Fruit fly (Drosophila melanogaster) whole organism, prepupa: ENCODE results near the gene CG18131.
A peak's percentile ranks its signal among the peaks of the same experiment; 100 is the strongest.

Experiments
- Blimp-1 ChIP-seq: fragments of 200-800 bp; sonication (Bioruptor generic); optimal IDR thresholded peaks from 3 replicates; lab custom pipeline; 2017; ENCODE audit warnings: missing biosample characterization, missing genetic modification characterization, mild to moderate bottlenecking, moderate library complexity, missing genetic modification reagents
- CG10631 ChIP-seq: fragments of 200-800 bp; sonication (Bioruptor generic); optimal IDR thresholded peaks from 2 replicates; lab custom pipeline; 2016; ENCODE audit warnings: missing biosample characterization, missing genetic modification characterization
- CG10669 ChIP-seq: fragments of 200-800 bp; sonication (Bioruptor generic); optimal IDR thresholded peaks from 3 replicates; lab custom pipeline; 2018; ENCODE audit warnings: missing biosample characterization, mild to moderate bottlenecking, missing genetic modification characterization, moderate library complexity
- CG11294 ChIP-seq: fragments of 200-800 bp; sonication (Bioruptor generic); IDR thresholded peaks from 2 replicates; pipeline ENCODE4 v1.3.6; 2022; ENCODE audit warnings: missing biosample characterization, missing genetic modification characterization
- CG15336 ChIP-seq: fragments of 200-800 bp; sonication (Bioruptor generic); IDR thresholded peaks from 2 replicates; pipeline ENCODE4 v1.3.6; 2022; ENCODE audit warnings: missing biosample characterization, missing genetic modification characterization
- CG16779 ChIP-seq: fragments of 200-800 bp; sonication (Bioruptor generic); optimal IDR thresholded peaks from 3 replicates; lab custom pipeline; 2017; ENCODE audit warnings: missing biosample characterization, mild to moderate bottlenecking, missing genetic modification characterization
- CG32006 ChIP-seq: fragments of 200-800 bp; sonication (Bioruptor generic); optimal IDR thresholded peaks from 3 replicates; lab custom pipeline; 2017; ENCODE audit warnings: missing biosample characterization, mild to moderate bottlenecking, missing genetic modification characterization
- CG3919 ChIP-seq: fragments of 200-800 bp; sonication (Bioruptor generic); optimal IDR thresholded peaks from 3 replicates; lab custom pipeline; 2016; ENCODE audit warnings: missing biosample characterization, missing genetic modification characterization
- CG6163 ChIP-seq: fragments of 200-800 bp; sonication (Bioruptor generic); IDR thresholded peaks from 3 replicates; pipeline ENCODE4 v1.3.6; 2022; ENCODE audit warnings: missing biosample characterization, missing genetic modification characterization
- CG6808 ChIP-seq: fragments of 200-800 bp; sonication (Bioruptor generic); optimal IDR thresholded peaks from 3 replicates; lab custom pipeline; 2017; ENCODE audit warnings: missing biosample characterization, missing genetic modification characterization, mild to moderate bottlenecking, moderate library complexity, missing genetic modification reagents
- CG7368 ChIP-seq: fragments of 200-800 bp; sonication (Bioruptor generic); optimal IDR thresholded peaks from 3 replicates; lab custom pipeline; 2016; ENCODE audit warnings: missing biosample characterization, missing genetic modification characterization
- CG8119 ChIP-seq: fragments of 200-800 bp; sonication (Bioruptor generic); IDR thresholded peaks from 3 replicates; pipeline ENCODE4 v1.3.6; 2022; ENCODE audit warnings: missing biosample characterization, missing genetic modification characterization
- CG8319 ChIP-seq: fragments of 200-800 bp; sonication (Bioruptor generic); optimal IDR thresholded peaks from 3 replicates; lab custom pipeline; 2016; ENCODE audit warnings: missing biosample characterization, missing genetic modification characterization
- CG9139 ChIP-seq: fragments of 200-800 bp; sonication (Bioruptor generic); optimal IDR thresholded peaks from 3 replicates; lab custom pipeline; 2017; ENCODE audit warnings: missing biosample characterization, mild to moderate bottlenecking, missing genetic modification characterization
- Eip75B ChIP-seq: fragments of 200-800 bp; sonication (Bioruptor generic); optimal IDR thresholded peaks from 3 replicates; lab custom pipeline; 2016; ENCODE audit warnings: missing biosample characterization, missing genetic modification characterization
- Eip78C ChIP-seq: fragments of 200-800 bp; sonication (Bioruptor generic); peaks from one replicate; lab custom pipeline; 2016; ENCODE audit warnings: missing biosample characterization, missing genetic modification characterization
- Ets96B ChIP-seq: fragments of 200-800 bp; optimal IDR thresholded peaks from 2 replicates; lab custom pipeline; 2019; ENCODE audit warnings: missing biosample characterization, mild to moderate bottlenecking, missing genetic modification characterization, moderate library complexity
- Hr38 ChIP-seq: sonication (Bioruptor generic); optimal IDR thresholded peaks from 2 replicates; lab custom pipeline; 2016; ENCODE audit warnings: missing biosample characterization, missing genetic modification characterization
- Hr4 ChIP-seq: fragments of 200-800 bp; sonication (Bioruptor generic); optimal IDR thresholded peaks from 3 replicates; lab custom pipeline; 2016; ENCODE audit warnings: missing biosample characterization, missing genetic modification characterization
- Lpt ChIP-seq: fragments of 200-800 bp; sonication (Bioruptor generic); optimal IDR thresholded peaks from 3 replicates; lab custom pipeline; 2016; ENCODE audit warnings: missing biosample characterization, missing genetic modification characterization
- Smox ChIP-seq: fragments of 200-800 bp; sonication (Bioruptor generic); optimal IDR thresholded peaks from 3 replicates; lab custom pipeline; 2016; ENCODE audit warnings: missing biosample characterization, missing genetic modification characterization
- Sox102F ChIP-seq: fragments of 200-800 bp; sonication (Bioruptor generic); optimal IDR thresholded peaks from 2 replicates; lab custom pipeline; 2016; ENCODE audit warnings: missing biosample characterization, mild to moderate bottlenecking, missing genetic modification characterization
- Sox14 ChIP-seq: fragments of 200-800 bp; sonication (Bioruptor generic); optimal IDR thresholded peaks from 3 replicates; lab custom pipeline; 2016; ENCODE audit warnings: missing biosample characterization, missing genetic modification characterization
- achi ChIP-seq: fragments of 200-800 bp; sonication (Bioruptor generic); optimal IDR thresholded peaks from 3 replicates; lab custom pipeline; 2016; ENCODE audit warnings: missing biosample characterization, missing genetic modification characterization
- acj6 ChIP-seq: fragments of 200-800 bp; sonication (Bioruptor generic); optimal IDR thresholded peaks from 3 replicates; lab custom pipeline; 2016; ENCODE audit warnings: missing biosample characterization, missing genetic modification characterization
- cyc ChIP-seq: fragments of 200-800 bp; sonication (Bioruptor generic); optimal IDR thresholded peaks from 3 replicates; lab custom pipeline; 2016; ENCODE audit warnings: missing biosample characterization, missing genetic modification characterization
- dac ChIP-seq: fragments of 200-800 bp; sonication (Bioruptor generic); optimal IDR thresholded peaks from 2 replicates; lab custom pipeline; 2017; ENCODE audit warnings: missing biosample characterization, mild to moderate bottlenecking, missing genetic modification characterization
- dsx ChIP-seq: fragments of 200-800 bp; optimal IDR thresholded peaks from 3 replicates; lab custom pipeline; 2019; ENCODE audit warnings: missing biosample characterization, mild to moderate bottlenecking, missing genetic modification characterization, moderate library complexity; ENCODE audit not compliant: poor library complexity, severe bottlenecking
- esn ChIP-seq: fragments of 200-800 bp; sonication (Bioruptor generic); optimal IDR thresholded peaks from 2 replicates; lab custom pipeline; 2016; ENCODE audit warnings: missing biosample characterization, mild to moderate bottlenecking, missing genetic modification characterization, moderate library complexity
- fd59A ChIP-seq: fragments of 200-800 bp; sonication (Bioruptor generic); optimal IDR thresholded peaks from 2 replicates; lab custom pipeline; 2017; ENCODE audit warnings: missing biosample characterization, mild to moderate bottlenecking, missing genetic modification characterization, missing genetic modification reagents
- fd85E ChIP-seq: fragments of 200-800 bp; sonication (Bioruptor generic); optimal IDR thresholded peaks from 3 replicates; lab custom pipeline; 2016; ENCODE audit warnings: missing biosample characterization, missing genetic modification characterization
- salr ChIP-seq, 2 experiments: fragments of 200-800 bp; sonication (Bioruptor generic); optimal IDR thresholded peaks; 3 replicates each; lab custom pipeline; 2016 to 2018; ENCODE audit warnings: missing biosample characterization in 2 of 2, missing genetic modification characterization in 2 of 2, mild to moderate bottlenecking in 1 of 2
- spab ChIP-seq: fragments of 200-800 bp; sonication (Bioruptor generic); optimal IDR thresholded peaks from 2 replicates; lab custom pipeline; 2017; ENCODE audit warnings: missing biosample characterization, mild to moderate bottlenecking, missing genetic modification characterization, missing genetic modification reagents
- svp ChIP-seq: fragments of 200-800 bp; sonication (Bioruptor generic); peaks from one replicate; lab custom pipeline; 2016; ENCODE audit warnings: missing biosample characterization, missing genetic modification characterization
- vri ChIP-seq: fragments of 200-800 bp; sonication (Bioruptor generic); optimal IDR thresholded peaks from 3 replicates; lab custom pipeline; 2016; ENCODE audit warnings: missing biosample characterization, mild to moderate bottlenecking, missing genetic modification characterization

CG18131 gene

DNA sequence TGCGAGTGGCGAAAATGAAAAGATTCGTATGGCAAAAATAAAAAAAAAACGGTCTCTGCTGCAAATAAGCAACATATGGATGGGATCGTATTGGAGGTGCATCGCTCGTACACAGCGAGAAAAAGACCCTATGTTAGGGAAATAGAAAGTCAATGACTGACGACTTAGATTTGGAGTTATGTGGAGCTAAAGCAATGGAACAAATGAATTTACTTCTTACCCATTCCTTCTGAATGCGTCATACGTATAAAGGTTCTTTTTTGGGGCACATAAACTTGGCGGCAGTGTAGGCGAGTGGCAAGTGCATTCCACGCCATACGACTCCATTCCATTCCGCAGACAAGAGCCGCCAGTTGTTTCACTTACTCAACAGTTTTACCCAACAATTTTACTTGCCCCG lies 29.6 kb downstream of the CG18131 start (continued):
- TF ChIP-seq CG8319 (GFP tag; lab: Kevin White, UChicago) (peak; percentile 70), achi (peak; percentile 75), fd59A (GFP tag; lab: Kevin White, UChicago) (peak; percentile 78), CG16779 (tag; lab: Kevin White, UChicago) (peak; percentile 24), dsx (GFP tag; lab: Kevin White, UChicago) (peak; percentile 74), CG8119 (GFP tag; lab: Robert Waterston, UW) (peak; percentile 42; the same call in 2 of the 3 replicates), salr (GFP tag; optimal IDR thresholded peaks at IDR 0.05; lab: Kevin White, UChicago) (peak; percentile 34 to 65), Hr38 (GFP tag; lab: Kevin White, UChicago) (no peak), cyc (GFP tag; lab: Kevin White, UChicago) (peak; percentile 76), CG3919 (GFP tag; lab: Kevin White, UChicago) (peak; percentile 81), CG32006 (peak; percentile 60), vri (GFP tag; lab: Kevin White, UChicago) (peak; percentile 57), Smox (GFP tag; lab: Kevin White, UChicago) (peak; percentile 69), CG7368 (GFP tag; lab: Kevin White, UChicago) (peak; percentile 82), Sox102F (peak; percentile 77)

DNA sequence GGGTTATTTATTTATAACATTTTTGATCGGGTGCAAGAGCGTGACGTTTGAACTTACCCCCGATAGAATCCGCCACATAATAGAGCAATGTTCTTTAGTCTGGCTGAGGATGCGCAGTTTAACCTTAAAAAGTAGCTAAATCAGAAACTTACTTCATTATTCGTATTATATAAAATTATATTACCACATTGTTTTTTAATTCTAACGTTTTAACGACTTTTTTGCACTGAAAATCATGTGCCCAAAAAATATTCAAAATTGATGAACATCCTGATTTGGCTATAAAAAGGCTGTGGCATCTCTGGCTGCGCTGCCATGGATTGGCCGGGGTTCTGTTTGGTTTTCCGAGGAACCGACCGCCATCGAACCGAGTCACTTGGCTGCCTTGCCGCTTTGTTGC lies 30.4 kb downstream of the CG18131 start:
- no peak for TF ChIP-seq CG15336
- no peak for TF ChIP-seq CG10631 (GFP tag; lab: Kevin White, UChicago)
- TF ChIP-seq Sox102F = no peak
- peak; percentile 61 for TF ChIP-seq Eip78C
- TF ChIP-seq CG9139 (GFP tag; lab: Kevin White, UChicago) = no peak
- TF ChIP-seq achi = peak; percentile 11
- TF ChIP-seq esn (GFP tag; lab: Kevin White, UChicago) = no peak
- TF ChIP-seq Smox (GFP tag; lab: Kevin White, UChicago) = no peak
- TF ChIP-seq salr (GFP tag; optimal IDR thresholded peaks at IDR 0.05; lab: Kevin White, UChicago) = no peak
- no peak for TF ChIP-seq CG7368 (GFP tag; lab: Kevin White, UChicago)
- no peak for TF ChIP-seq Lpt (GFP tag; lab: Kevin White, UChicago)
- TF ChIP-seq Ets96B (tag; lab: Kevin White, UChicago) = peak; percentile 27
- TF ChIP-seq acj6 (GFP tag; lab: Kevin White, UChicago) = no peak
- no peak for TF ChIP-seq dac (GFP tag; lab: Kevin White, UChicago)
- TF ChIP-seq vri (GFP tag; lab: Kevin White, UChicago) = no peak
- no peak for TF ChIP-seq Blimp-1 (GFP tag; lab: Kevin White, UChicago)
- 0 out of 3 replicates have a peak, but pooled peaks have one; percentile 23 for TF ChIP-seq CG6163 (GFP tag; lab: Robert Waterston, UW)
- no peak for TF ChIP-seq fd59A (GFP tag; lab: Kevin White, UChicago)
- no peak for TF ChIP-seq CG8119 (GFP tag; lab: Robert Waterston, UW)
- no peak for TF ChIP-seq dsx (GFP tag; lab: Kevin White, UChicago)
- TF ChIP-seq CG32006 = no peak
- TF ChIP-seq CG6808 (GFP tag; lab: Kevin White, UChicago) = no peak
- no peak for TF ChIP-seq Hr4 (GFP tag; lab: Kevin White, UChicago)
- TF ChIP-seq fd85E (GFP tag; lab: Kevin White, UChicago) = no peak

DNA sequence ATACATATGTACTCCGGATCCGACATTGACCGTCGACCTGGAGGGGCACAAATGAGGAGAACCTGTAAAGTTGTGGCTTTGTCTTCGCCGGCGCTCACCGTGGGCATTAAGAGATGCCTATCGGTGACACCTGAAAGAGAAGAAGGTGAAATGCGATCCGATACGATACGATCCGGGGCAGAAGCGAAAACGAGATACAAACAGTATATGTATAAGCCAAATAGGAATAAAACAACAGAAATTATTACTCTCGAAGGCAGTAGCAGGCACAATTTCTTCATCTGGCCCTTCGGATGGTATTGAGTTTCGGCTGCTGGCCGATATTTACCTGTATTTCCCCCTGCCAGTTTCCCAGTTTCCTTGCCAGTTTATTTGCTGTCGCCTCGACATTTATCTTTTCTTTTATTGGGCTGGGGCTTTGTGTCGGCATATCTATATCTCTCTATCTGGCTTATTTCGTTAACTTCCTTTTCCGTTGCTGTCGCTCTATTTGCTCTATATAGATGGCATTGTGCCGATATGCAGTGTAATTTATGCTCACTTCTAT lies 37.0 kb downstream of the CG18131 start:
- TF ChIP-seq CG10669 (GFP tag; lab: Kevin White, UChicago) = no peak
- no peak for TF ChIP-seq esn (GFP tag; lab: Kevin White, UChicago)
- no peak for TF ChIP-seq CG11294 (GFP tag; lab: Robert Waterston, UW)
- TF ChIP-seq CG7368 (GFP tag; lab: Kevin White, UChicago) = no peak
- peak; percentile 14 for TF ChIP-seq svp (GFP tag; lab: Kevin White, UChicago)
- no peak for TF ChIP-seq Smox (GFP tag; lab: Kevin White, UChicago)
- no peak for TF ChIP-seq Eip75B (GFP tag; lab: Kevin White, UChicago)
- no peak for TF ChIP-seq Sox14 (GFP tag; lab: Kevin White, UChicago)
- no peak for TF ChIP-seq spab (GFP tag; lab: Kevin White, UChicago)
- peak; percentile 16 for TF ChIP-seq Eip78C
- no peak for TF ChIP-seq CG6163 (GFP tag; lab: Robert Waterston, UW)
- TF ChIP-seq, all 60 proteins: peak for 2
